Fruit fly (Drosophila melanogaster): ENCODE measurements around the gene RabX6.

- TF ChIP-seq h (optimal IDR thresholded peaks at IDR 0.05) (no peak), psq (optimal IDR thresholded peaks at IDR 0.05) (no peak), Sin3A (optimal IDR thresholded peaks at IDR 0.05) (no peak)
Observed at dm6 chr3L:648155-649024, 41.9 kb upstream of the RabX6 start, which contains the start of gene Gale.
